Worm (Caenorhabditis elegans): Measurements from ENCODE around the gene H03E18.2.

H03E18.2 gene

ce11 chrX:8477048-8477806 is 43.1 kb downstream of the H03E18.2 start:
- TF ChIP-seq F13H6.1 (tag; optimal IDR thresholded peaks at IDR 0.05) (peak; percentile 22), elt-2 (tag; optimal IDR thresholded peaks at IDR 0.05) (peak; percentile 58), nfya-1 (tag; optimal IDR thresholded peaks at IDR 0.05) (peak; percentile 48), eyg-1 (tag; optimal IDR thresholded peaks at IDR 0.05) (no peak), ztf-16 (tag; optimal IDR thresholded peaks at IDR 0.05) (peak; percentile 20), sox-2 (GFP tag; IDR thresholded peaks at IDR 0.05) (no peak), ceh-31 (tag; optimal IDR thresholded peaks at IDR 0.05) (peak; percentile 19), pros-1 (tag; optimal IDR thresholded peaks at IDR 0.05) (peak; percentile 27)

DNA sequence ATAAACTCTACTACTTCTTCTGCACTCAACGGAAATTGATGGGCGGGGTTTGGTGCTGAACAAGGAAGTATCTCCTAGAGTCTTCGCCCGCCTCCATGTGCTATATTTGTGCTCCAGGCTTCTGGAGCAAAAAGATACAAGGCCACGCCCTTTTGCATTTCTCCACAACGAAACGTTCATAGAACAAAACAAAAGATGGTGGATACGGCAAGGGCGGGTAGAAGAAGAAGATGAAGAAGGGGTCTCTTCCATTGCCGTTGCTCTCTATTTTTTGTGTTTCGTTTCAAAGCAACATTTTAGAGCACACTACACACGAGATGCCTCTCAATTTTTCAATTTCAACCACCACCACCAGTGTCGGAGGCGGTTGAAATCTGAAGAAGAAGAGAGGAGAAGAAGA is 44.0 kb downstream of the H03E18.2 start:
- TF ChIP-seq fkh-10 (GFP tag; optimal IDR thresholded peaks at IDR 0.05) (peak; percentile 58), F13H6.1 (tag; optimal IDR thresholded peaks at IDR 0.05) (no peak)

ce11 chrX:8475759-8476228 is 44.5 kb downstream of the H03E18.2 start, which contains the start of gene nhr-14:
Gene nhr-14, minus strand, starts transcription at chrX:8476178.
- TF ChIP-seq K09A11.1 (tag; optimal IDR thresholded peaks at IDR 0.05; ENCODE audit: insufficient read depth) (no peak), ceh-45 (GFP tag; IDR thresholded peaks at IDR 0.05) (no peak), unc-55 (GFP tag; optimal IDR thresholded peaks at IDR 0.05) (no peak), ceh-30 (tag; optimal IDR thresholded peaks at IDR 0.05) (no peak), fkh-10 (GFP tag; optimal IDR thresholded peaks at IDR 0.05) (no peak), ceh-14 (tag; optimal IDR thresholded peaks at IDR 0.05) (no peak), ceh-2 (tag; optimal IDR thresholded peaks at IDR 0.05) (no peak), zip-5 (tag; optimal IDR thresholded peaks at IDR 0.05) (no peak), sdc-2 (tag; optimal IDR thresholded peaks at IDR 0.05) (no peak), madf-2 (tag; optimal IDR thresholded peaks at IDR 0.05) (no peak), ceh-48 (tag; optimal IDR thresholded peaks at IDR 0.05) (no peak), hlh-8 (tag; optimal IDR thresholded peaks at IDR 0.05) (no peak), sox-2 (GFP tag; IDR thresholded peaks at IDR 0.05) (no peak), nhr-11 (tag; optimal IDR thresholded peaks at IDR 0.05) (no peak), pqm-1 (tag; optimal IDR thresholded peaks at IDR 0.05) (no peak), lin-11 (tag; optimal IDR thresholded peaks at IDR 0.05) (no peak)

DNA sequence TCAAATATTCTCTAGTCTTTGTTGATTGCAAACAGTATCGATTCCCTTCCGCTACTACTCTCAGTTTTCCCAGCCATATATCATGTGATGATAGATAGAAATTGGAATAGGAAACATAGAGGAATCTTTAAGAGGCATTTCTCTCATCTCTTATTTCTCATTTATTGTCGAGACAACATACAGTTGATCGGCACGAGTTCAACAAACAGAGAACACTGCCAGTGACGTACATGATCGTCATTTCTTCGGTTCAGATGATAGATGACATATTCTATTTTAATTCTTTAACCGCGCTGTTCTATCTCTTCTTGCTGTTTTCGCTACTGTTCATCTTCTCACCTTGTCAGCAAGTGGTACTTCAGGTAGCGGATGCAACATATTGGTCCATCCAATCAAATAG is 45.2 kb downstream of the H03E18.2 start:
- TF ChIP-seq hlh-30 (tag; optimal IDR thresholded peaks at IDR 0.05; ENCODE audit: insufficient read depth): peak; percentile 13
- TF ChIP-seq madf-2 (tag; optimal IDR thresholded peaks at IDR 0.05): no peak

ce11 chrX:8473468-8473867 is 46.8 kb downstream of the H03E18.2 start:
- TF ChIP-seq npax-4 (tag; optimal IDR thresholded peaks at IDR 0.05): no peak
- TF ChIP-seq che-1 (tag; optimal IDR thresholded peaks at IDR 0.05): no peak
- TF ChIP-seq elt-2 (tag; optimal IDR thresholded peaks at IDR 0.05): peak; percentile 84
- no peak for TF ChIP-seq pqm-1 (tag; optimal IDR thresholded peaks at IDR 0.05)

- TF ChIP-seq elt-2 (tag; optimal IDR thresholded peaks at IDR 0.05) (peak; percentile 34), fkh-10 (GFP tag; optimal IDR thresholded peaks at IDR 0.05) (no peak)
These were observed 50.1 kb downstream of the H03E18.2 start, which contains the start of gene mec-10 for ce11 chrX:8470126-8470772. Gene mec-10, minus strand, starts transcription at chrX:8470314.
